Worm (Caenorhabditis elegans) whole organism, L3 larva: Measurements from ENCODE around the gene T27E4.1.
A peak's percentile ranks its signal among the peaks of the same experiment; 100 is the strongest.

ENCODE experiments used
- aly-2 ChIP-seq: fragments of 150-350 bp; optimal IDR thresholded peaks from 2 replicates; lab custom pipeline; 2014; ENCODE audit warnings: missing biosample characterization, missing genetic modification characterization
- ama-1 ChIP-seq: fragments of 150-350 bp; optimal IDR thresholded peaks from 2 replicates; lab custom pipeline; 2018
- ceh-28 ChIP-seq: fragments of 150-350 bp; optimal IDR thresholded peaks from 2 replicates; lab custom pipeline; 2014; ENCODE audit warnings: missing biosample characterization, missing genetic modification reagents, missing genetic modification characterization
- ceh-82 ChIP-seq: fragments of 150-350 bp; optimal IDR thresholded peaks from 2 replicates; lab custom pipeline; 2014; ENCODE audit warnings: missing biosample characterization, missing genetic modification characterization
- ceh-9 ChIP-seq: sonication (generic microtip); optimal IDR thresholded peaks from 2 replicates; lab custom pipeline; 2018; ENCODE audit warnings: missing biosample characterization, missing genetic modification characterization
- egl-27 ChIP-seq: sonication (generic microtip); optimal IDR thresholded peaks from 4 replicates; lab custom pipeline; 2017; ENCODE audit warnings: missing biosample characterization, missing genetic modification reagents, missing genetic modification characterization
- egl-5 ChIP-seq: fragments of 150-350 bp; optimal IDR thresholded peaks from 2 replicates; lab custom pipeline; 2017; ENCODE audit warnings: missing biosample characterization, missing genetic modification reagents, missing genetic modification characterization, inconsistent platforms
- elt-2 ChIP-seq: sonication (generic microtip); optimal IDR thresholded peaks from 2 replicates; lab custom pipeline; 2016; ENCODE audit warnings: missing genetic modification reagents, mild to moderate bottlenecking, missing genetic modification characterization, missing compliant biosample characterization
- eor-1 ChIP-seq, 2 experiments: fragments of 150-350 bp; optimal IDR thresholded peaks; 2 replicates each; lab custom pipeline; 2014 to 2018; ENCODE audit warnings: missing biosample characterization in 2 of 2, missing genetic modification characterization in 2 of 2
- fkh-10 ChIP-seq: sonication (generic microtip); optimal IDR thresholded peaks from 2 replicates; lab custom pipeline; 2017; ENCODE audit warnings: missing biosample characterization, missing genetic modification reagents, missing genetic modification characterization
- fkh-2 ChIP-seq: fragments of 150-350 bp; optimal IDR thresholded peaks from 2 replicates; lab custom pipeline; 2014; ENCODE audit warnings: missing biosample characterization, missing genetic modification reagents, missing genetic modification characterization
- hmg-11 ChIP-seq: sonication (generic microtip); optimal IDR thresholded peaks from 2 replicates; lab custom pipeline; 2016; ENCODE audit warnings: missing genetic modification characterization, missing compliant biosample characterization
- jun-1 ChIP-seq: fragments of 150-350 bp; optimal IDR thresholded peaks from 2 replicates; lab custom pipeline; 2014; ENCODE audit warnings: missing biosample characterization, missing genetic modification reagents, missing genetic modification characterization
- lin-15B ChIP-seq: fragments of 150-350 bp; optimal IDR thresholded peaks from 2 replicates; lab custom pipeline; 2014; ENCODE audit warnings: missing biosample characterization, missing genetic modification characterization
- lin-39 ChIP-seq: fragments of 150-350 bp; optimal IDR thresholded peaks from 2 replicates; lab custom pipeline; 2018; ENCODE audit warnings: missing biosample characterization, missing genetic modification reagents, missing genetic modification characterization
- lsy-12 ChIP-seq: sonication (generic microtip); optimal IDR thresholded peaks from 2 replicates; lab custom pipeline; 2016; ENCODE audit warnings: mild to moderate bottlenecking, missing genetic modification characterization, missing compliant biosample characterization
- mdl-1 ChIP-seq: fragments of 150-350 bp; optimal IDR thresholded peaks from 2 replicates; lab custom pipeline; 2014; ENCODE audit warnings: missing biosample characterization, missing genetic modification characterization
- mml-1 ChIP-seq: fragments of 150-350 bp; sonication (generic microtip); optimal IDR thresholded peaks from 3 replicates; lab custom pipeline; 2014; ENCODE audit warnings: missing biosample characterization, missing genetic modification characterization
- nfya-1 ChIP-seq: sonication (generic microtip); optimal IDR thresholded peaks from 2 replicates; lab custom pipeline; 2017; ENCODE audit warnings: missing genetic modification characterization, mild to moderate bottlenecking, missing compliant biosample characterization, antibody characterized with exemption, moderate library complexity; ENCODE audit not compliant: insufficient read depth
- nhr-12 ChIP-seq: fragments of 150-350 bp; optimal IDR thresholded peaks from 2 replicates; lab custom pipeline; 2014; ENCODE audit warnings: missing biosample characterization, missing genetic modification characterization
- nhr-23 ChIP-seq: fragments of 150-350 bp; optimal IDR thresholded peaks from 2 replicates; lab custom pipeline; 2014; ENCODE audit warnings: missing biosample characterization, missing genetic modification reagents, missing genetic modification characterization
- nhr-237 ChIP-seq: fragments of 150-350 bp; optimal IDR thresholded peaks from 2 replicates; lab custom pipeline; 2014; ENCODE audit warnings: missing biosample characterization, missing genetic modification characterization
- nhr-25 ChIP-seq: sonication (generic microtip); optimal IDR thresholded peaks from 2 replicates; lab custom pipeline; 2017; ENCODE audit warnings: missing biosample characterization, missing genetic modification characterization
- nhr-28 ChIP-seq: fragments of 150-350 bp; optimal IDR thresholded peaks from 2 replicates; lab custom pipeline; 2014; ENCODE audit warnings: missing biosample characterization, missing genetic modification characterization
- nhr-43 ChIP-seq: sonication (generic microtip); optimal IDR thresholded peaks from 2 replicates; lab custom pipeline; 2016; ENCODE audit warnings: mild to moderate bottlenecking, missing genetic modification characterization, missing compliant biosample characterization; ENCODE audit not compliant: poor library complexity, severe bottlenecking
- nhr-67 ChIP-seq: fragments of 150-350 bp; optimal IDR thresholded peaks from 2 replicates; lab custom pipeline; 2014; ENCODE audit warnings: missing biosample characterization, missing genetic modification characterization
- nhr-77 ChIP-seq: fragments of 150-350 bp; optimal IDR thresholded peaks from 2 replicates; lab custom pipeline; 2014; ENCODE audit warnings: missing biosample characterization, missing genetic modification characterization
- pha-4 ChIP-seq: fragments of 150-350 bp; optimal IDR thresholded peaks from 2 replicates; lab custom pipeline; 2014; ENCODE audit warnings: missing biosample characterization, missing genetic modification reagents, missing genetic modification characterization
- pqm-1 ChIP-seq: fragments of 150-350 bp; optimal IDR thresholded peaks from 2 replicates; lab custom pipeline; 2017; ENCODE audit warnings: missing biosample characterization, missing genetic modification characterization, inconsistent platforms
- snpc-4 ChIP-seq: fragments of 150-350 bp; optimal IDR thresholded peaks from 2 replicates; lab custom pipeline; 2014; ENCODE audit warnings: missing biosample characterization, missing genetic modification characterization
- tbx-2 ChIP-seq: sonication (generic microtip); optimal IDR thresholded peaks from 2 replicates; lab custom pipeline; 2016; ENCODE audit warnings: mild to moderate bottlenecking, missing genetic modification characterization, missing compliant biosample characterization
- ztf-11 ChIP-seq: fragments of 150-350 bp; optimal IDR thresholded peaks from 2 replicates; lab custom pipeline; 2014; ENCODE audit warnings: missing biosample characterization, missing genetic modification characterization
- ztf-4 ChIP-seq: fragments of 150-350 bp; optimal IDR thresholded peaks from 2 replicates; lab custom pipeline; 2014; ENCODE audit warnings: missing biosample characterization, missing genetic modification characterization

T27E4.1 gene

DNA sequence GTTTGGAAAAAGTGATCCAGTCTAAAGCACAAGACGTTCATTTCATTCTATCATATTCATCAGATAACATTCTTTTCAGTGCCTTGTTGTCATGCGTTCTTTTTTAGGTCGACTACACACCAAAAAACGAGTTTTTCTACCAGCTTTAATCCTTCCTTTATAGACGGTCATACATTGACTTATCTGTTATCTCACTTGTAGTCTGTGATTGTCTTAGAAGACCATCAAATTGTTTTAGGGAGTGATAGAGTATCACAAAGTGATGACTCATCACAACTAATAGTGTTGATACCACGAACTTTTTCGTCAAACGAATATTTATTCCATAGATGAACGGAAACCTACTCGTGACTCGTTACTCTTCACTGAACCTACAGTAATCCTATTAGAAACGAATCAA, 6.3 kb upstream of the T27E4.1 start (continued):
- peak; percentile 22 for TF ChIP-seq tbx-2 (tag; lab: Kevin White, UChicago)
- no peak for TF ChIP-seq egl-5 (tag; lab: Kevin White, UChicago)
- TF ChIP-seq nhr-43 (tag; lab: Kevin White, UChicago) = peak; percentile 88
- no peak for TF ChIP-seq pha-4 (tag; lab: Kevin White, UChicago)
- TF ChIP-seq lsy-12 = no peak
- TF ChIP-seq ztf-4 = no peak
- no peak for TF ChIP-seq nhr-12 (tag; lab: Kevin White, UChicago)
- peak; percentile 58 for TF ChIP-seq ceh-28 (tag; lab: Kevin White, UChicago)
- no peak for TF ChIP-seq nhr-77 (tag; lab: Kevin White, UChicago)
- no peak for TF ChIP-seq nhr-67
- TF ChIP-seq mdl-1 (tag; lab: Kevin White, UChicago) = no peak
- no peak for TF ChIP-seq eor-1 (tag; optimal IDR thresholded peaks at IDR 0.05; lab: Kevin White, UChicago)
- no peak for TF ChIP-seq fkh-2 (tag; lab: Kevin White, UChicago)
- peak; percentile 15 for TF ChIP-seq pqm-1
- no peak for TF ChIP-seq mml-1 (tag; lab: Kevin White, UChicago)
- TF ChIP-seq lin-39 (tag; lab: Kevin White, UChicago) = no peak
- TF ChIP-seq ceh-82 = no peak
- TF ChIP-seq aly-2 (tag; lab: Kevin White, UChicago) = no peak
- no peak for TF ChIP-seq egl-27
- no peak for TF ChIP-seq ztf-11 (tag; lab: Kevin White, UChicago)
- TF ChIP-seq nhr-23 (tag; lab: Kevin White, UChicago) = peak; percentile 89
- no peak for TF ChIP-seq fkh-10 (GFP tag; lab: Kevin White, UChicago)
- no peak for TF ChIP-seq nhr-28 (tag; lab: Kevin White, UChicago)
- no peak for TF ChIP-seq ama-1 (lab: Kevin White, UChicago)
- no peak for TF ChIP-seq hmg-11 (tag; lab: Kevin White, UChicago)
- TF ChIP-seq nfya-1 (tag; lab: Kevin White, UChicago) = no peak

DNA sequence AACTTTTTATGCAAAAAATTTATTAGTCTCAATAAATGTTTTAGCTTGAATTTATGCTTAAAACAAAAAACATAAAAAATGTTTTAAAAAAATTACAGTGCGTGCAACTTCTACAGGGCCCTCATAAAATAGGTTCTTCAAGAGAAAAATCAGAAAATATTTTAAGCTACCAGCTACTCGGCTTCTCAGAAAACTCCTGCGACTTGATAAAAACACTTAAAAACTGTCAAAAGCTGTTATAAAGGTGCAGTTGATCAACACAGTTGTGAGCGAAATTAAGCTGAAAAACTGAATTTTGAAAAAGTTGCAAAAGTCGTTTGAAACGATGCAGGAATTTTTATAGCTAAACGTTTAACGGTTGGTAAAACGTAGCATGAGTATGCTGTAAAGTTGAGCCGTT, 3.4 kb upstream of the T27E4.1 start:
- TF ChIP-seq fkh-2 (tag; lab: Kevin White, UChicago) (no peak), fkh-10 (GFP tag; lab: Kevin White, UChicago) (no peak), ztf-4 (no peak), nhr-12 (tag; lab: Kevin White, UChicago) (no peak), nhr-237 (no peak), snpc-4 (tag; lab: Kevin White, UChicago) (peak; percentile 10), lsy-12 (peak; percentile 42), ama-1 (lab: Kevin White, UChicago) (peak; percentile 99), nfya-1 (tag; lab: Kevin White, UChicago) (peak; percentile 48), nhr-77 (tag; lab: Kevin White, UChicago) (no peak), pha-4 (tag; lab: Kevin White, UChicago) (no peak)

DNA sequence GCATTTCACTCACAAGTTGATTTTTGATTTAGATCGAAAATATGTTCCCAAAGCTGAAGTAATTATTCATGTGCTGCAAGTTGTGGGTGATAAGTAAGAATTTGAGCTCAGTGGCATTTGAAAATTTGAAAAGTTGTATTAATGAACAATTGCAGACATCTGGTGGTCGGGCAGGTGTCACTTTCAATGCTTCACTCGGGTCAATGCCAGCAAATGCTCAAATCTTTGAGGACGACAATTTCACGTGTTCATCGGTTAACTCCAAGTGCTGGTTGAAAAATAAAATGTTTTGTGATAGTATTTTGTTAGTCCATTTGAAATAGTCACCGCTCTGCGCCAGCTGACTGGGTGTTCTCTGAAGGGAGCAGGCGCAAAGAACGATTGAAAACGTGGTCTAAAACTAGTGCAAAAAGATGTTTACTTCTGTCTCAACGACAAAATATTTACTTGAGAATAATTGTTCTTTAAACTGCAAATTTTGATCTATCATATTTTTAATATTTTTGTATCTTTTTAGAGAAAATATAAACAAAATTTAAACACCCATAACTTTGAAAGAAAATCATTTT, 2.0 kb downstream of the T27E4.1 start:
- TF ChIP-seq hmg-11 (tag; lab: Kevin White, UChicago) = no peak
- peak; percentile 76 for TF ChIP-seq elt-2 (tag; lab: Kevin White, UChicago)
- peak; percentile 14 for TF ChIP-seq nfya-1 (tag; lab: Kevin White, UChicago)
- TF ChIP-seq ceh-9 = no peak
- TF ChIP-seq nhr-23 (tag; lab: Kevin White, UChicago) = no peak
- peak; percentile 63 for TF ChIP-seq jun-1 (tag; lab: Kevin White, UChicago)
- peak; percentile 76 for TF ChIP-seq lin-39 (tag; lab: Kevin White, UChicago)
- TF ChIP-seq fkh-10 (GFP tag; lab: Kevin White, UChicago) = no peak
- TF ChIP-seq mdl-1 (tag; lab: Kevin White, UChicago) = peak; percentile 3
- peak; percentile 96 for TF ChIP-seq pha-4 (tag; lab: Kevin White, UChicago)
- peak; percentile 82 for TF ChIP-seq pqm-1
- TF ChIP-seq lsy-12 = peak; percentile 15
- TF ChIP-seq egl-5 (tag; lab: Kevin White, UChicago) = peak; percentile 43
- TF ChIP-seq nhr-25 (tag; lab: Kevin White, UChicago) = no peak

DNA sequence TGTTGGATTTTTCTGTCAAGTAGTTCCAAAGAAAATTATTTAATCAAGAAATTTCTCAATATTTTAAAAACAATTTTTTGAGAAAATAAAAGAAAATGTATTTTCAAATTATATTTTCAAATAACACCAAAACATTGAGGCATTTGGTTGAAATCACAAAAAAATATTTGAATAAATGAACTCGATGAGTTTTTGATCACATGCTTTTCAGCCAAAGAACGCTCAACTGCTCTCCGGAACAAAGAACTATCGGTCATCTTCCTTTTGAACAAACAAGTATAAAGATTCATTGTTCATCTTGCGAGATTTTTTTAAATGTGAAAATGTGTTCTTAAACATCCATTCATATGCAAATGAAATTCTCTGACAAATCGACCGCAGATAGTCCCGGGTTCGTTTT, 2.8 kb downstream of the T27E4.1 start:
- TF ChIP-seq ceh-28 (tag; lab: Kevin White, UChicago) (no peak), lin-15B (tag; lab: Kevin White, UChicago) (no peak), pha-4 (tag; lab: Kevin White, UChicago) (peak; percentile 50), pqm-1 (peak; percentile 61), fkh-10 (GFP tag; lab: Kevin White, UChicago) (peak; percentile 41), mml-1 (tag; lab: Kevin White, UChicago) (no peak), ztf-4 (no peak)
